Worm (Caenorhabditis elegans) whole organism, L4 larva: ENCODE results near the gene F22B3.5.

ENCODE experiments used
- aha-1 ChIP-seq: fragments of 150-350 bp; peaks from one replicate; lab custom pipeline; 2014; ENCODE audit warnings: missing biosample characterization, missing genetic modification characterization
- hlh-30 ChIP-seq: sonication (generic microtip); optimal IDR thresholded peaks from 2 replicates; lab custom pipeline; 2017; ENCODE audit warnings: antibody characterized with exemption, mild to moderate bottlenecking, missing genetic modification characterization, missing compliant biosample characterization; ENCODE audit not compliant: insufficient read depth
- nhr-28 ChIP-seq: fragments of 150-350 bp; optimal IDR thresholded peaks from 2 replicates; lab custom pipeline; 2014; ENCODE audit warnings: missing biosample characterization, missing genetic modification characterization
- nhr-77 ChIP-seq: fragments of 150-350 bp; optimal IDR thresholded peaks from 2 replicates; lab custom pipeline; 2014; ENCODE audit warnings: missing biosample characterization, missing genetic modification characterization
- pha-4 ChIP-seq, 2 experiments: fragments of 150-350 bp in 1 of 2; fragments of 200-800 bp in 1 of 2; sonication (Bioruptor generic) in 1 of 2; IDR thresholded peaks in 1 of 2; optimal IDR thresholded peaks in 1 of 2; 2 replicates each; pipeline versions ENCODE4 v1.3.6 to Lab custom; 2014 to 2022; ENCODE audit warnings: missing genetic modification characterization in 2 of 2, missing genetic modification reagents in 2 of 2, missing biosample characterization in 1 of 2, missing compliant biosample characterization in 1 of 2
- pqm-1 ChIP-seq: sonication (generic microtip); optimal IDR thresholded peaks from 2 replicates; lab custom pipeline; 2017; ENCODE audit warnings: missing biosample characterization, missing genetic modification characterization
- saeg-2 ChIP-seq: fragments of 200-800 bp; sonication (Bioruptor generic); IDR thresholded peaks from 2 replicates; pipeline ENCODE4 v1.3.6; 2022; ENCODE audit warnings: missing genetic modification reagents, missing genetic modification characterization, missing compliant biosample characterization
- unc-130 ChIP-seq: sonication (generic microtip); optimal IDR thresholded peaks from 2 replicates; lab custom pipeline; 2016; ENCODE audit warnings: missing genetic modification reagents, missing genetic modification characterization, missing compliant biosample characterization

- no peak for TF ChIP-seq nhr-28 (tag; lab: Kevin White, UChicago)
- no peak for TF ChIP-seq pha-4 (GFP tag; IDR thresholded peaks at IDR 0.05; lab: Robert Waterston, UW)
- TF ChIP-seq pha-4 (tag; optimal IDR thresholded peaks at IDR 0.05; lab: Kevin White, UChicago): no peak
- no peak for TF ChIP-seq saeg-2 (GFP tag; lab: Robert Waterston, UW)
- TF ChIP-seq nhr-77 (tag; lab: Kevin White, UChicago): no peak
- TF ChIP-seq aha-1 (tag; lab: Kevin White, UChicago): no peak
- TF ChIP-seq hlh-30 (tag; lab: Kevin White, UChicago): no peak
- no peak for TF ChIP-seq unc-130 (GFP tag; lab: Kevin White, UChicago)
- no peak for TF ChIP-seq pqm-1 (tag; lab: Kevin White, UChicago)
Measured at ce11 chrIV:11431448-11431847, 14.8 kb upstream of the F22B3.5 start.
